Fruit fly (Drosophila melanogaster): ENCODE data around the gene a10.

Gene a10

dm6 chr3L:17049912-17050345, 26.4 kb upstream of the a10 start:
- TF ChIP-seq CG1620 (GFP tag; optimal IDR thresholded peaks at IDR 0.05) (no peak), CG7101 (tag; optimal IDR thresholded peaks at IDR 0.05) (peak; percentile 63), kay (GFP tag; ENCODE audit: borderline replicate concordance) (peak; percentile 77), toe (GFP tag; optimal IDR thresholded peaks at IDR 0.05) (no peak), Hr96 (GFP tag; optimal IDR thresholded peaks at IDR 0.05) (peak; percentile 8), CG7045 (GFP tag; optimal IDR thresholded peaks at IDR 0.05) (peak; percentile 61), Crg-1 (GFP tag; optimal IDR thresholded peaks at IDR 0.05) (no peak), CG11617 (GFP tag; optimal IDR thresholded peaks at IDR 0.05) (peak; percentile 49), Clk (GFP tag; optimal IDR thresholded peaks at IDR 0.05) (peak; percentile 44), Mnt (GFP tag; optimal IDR thresholded peaks at IDR 0.05) (peak; percentile 59), cnc (optimal IDR thresholded peaks at IDR 0.05) (no peak), CG12768 (GFP tag; optimal IDR thresholded peaks at IDR 0.05) (peak; percentile 64), cic (GFP tag; optimal IDR thresholded peaks at IDR 0.05) (peak; percentile 70), pad (GFP tag; optimal IDR thresholded peaks at IDR 0.05) (peak; percentile 37), tj (GFP tag; optimal IDR thresholded peaks at IDR 0.05) (peak; percentile 95), bab1 (GFP tag; optimal IDR thresholded peaks at IDR 0.05) (peak; percentile 44), CG14711 (tag; optimal IDR thresholded peaks at IDR 0.05) (no peak), ovo (GFP tag; optimal IDR thresholded peaks at IDR 0.05) (no peak), CG33017 (tag; optimal IDR thresholded peaks at IDR 0.05) (peak; percentile 42), CG5204 (GFP tag; optimal IDR thresholded peaks at IDR 0.05) (no peak)

dm6 chr3L:17049314-17049713, 25.8 kb upstream of the a10 start, which contains the start of gene rogdi:
Gene rogdi, plus strand, starts transcription at chr3L:17049512.
- no peak for TF ChIP-seq toe (GFP tag; optimal IDR thresholded peaks at IDR 0.05)
- peak; percentile 19 for TF ChIP-seq bab1 (GFP tag; optimal IDR thresholded peaks at IDR 0.05)

- TF ChIP-seq ovo (GFP tag; optimal IDR thresholded peaks at IDR 0.05) (no peak), CG5204 (GFP tag; optimal IDR thresholded peaks at IDR 0.05) (no peak), bab1 (GFP tag; optimal IDR thresholded peaks at IDR 0.05) (no peak), cnc (optimal IDR thresholded peaks at IDR 0.05) (no peak), Hr96 (GFP tag; optimal IDR thresholded peaks at IDR 0.05) (no peak), CG11617 (GFP tag; optimal IDR thresholded peaks at IDR 0.05) (no peak), CG33017 (tag; optimal IDR thresholded peaks at IDR 0.05) (no peak)
Measured at dm6 chr3L:17047811-17048239, 24.3 kb upstream of the a10 start.

- no peak for TF ChIP-seq CG1620 (GFP tag; optimal IDR thresholded peaks at IDR 0.05)
- no peak for TF ChIP-seq CG5204 (GFP tag; optimal IDR thresholded peaks at IDR 0.05)
- no peak for TF ChIP-seq bab1 (GFP tag; optimal IDR thresholded peaks at IDR 0.05)
- TF ChIP-seq pad (GFP tag; optimal IDR thresholded peaks at IDR 0.05), result no peak
- no peak for TF ChIP-seq cnc (optimal IDR thresholded peaks at IDR 0.05)
- TF ChIP-seq tj (GFP tag; optimal IDR thresholded peaks at IDR 0.05), result no peak
- no peak for TF ChIP-seq toe (GFP tag; optimal IDR thresholded peaks at IDR 0.05)
- TF ChIP-seq Hr96 (GFP tag; optimal IDR thresholded peaks at IDR 0.05), result no peak
- TF ChIP-seq CG33017 (tag; optimal IDR thresholded peaks at IDR 0.05), result no peak
- TF ChIP-seq CG11617 (GFP tag; optimal IDR thresholded peaks at IDR 0.05), result no peak
- TF ChIP-seq kay (GFP tag; ENCODE audit: borderline replicate concordance), result no peak
Measured at dm6 chr3L:17045431-17046238, 22.1 kb upstream of the a10 start, which contains the start of gene TpnC73F. Gene TpnC73F, plus strand, starts transcription at chr3L:17046063.

dm6 chr3L:17044799-17045198, 21.3 kb upstream of the a10 start, which contains the start of gene Pop5:
Gene Pop5, minus strand, starts transcription at chr3L:17045038.
- TF ChIP-seq cic (GFP tag; optimal IDR thresholded peaks at IDR 0.05) (no peak), CG12768 (GFP tag; optimal IDR thresholded peaks at IDR 0.05) (no peak), Clk (GFP tag; optimal IDR thresholded peaks at IDR 0.05) (no peak), CG7101 (tag; optimal IDR thresholded peaks at IDR 0.05) (peak; percentile 39), pad (GFP tag; optimal IDR thresholded peaks at IDR 0.05) (no peak), Mnt (GFP tag; optimal IDR thresholded peaks at IDR 0.05) (peak; percentile 8), cnc (optimal IDR thresholded peaks at IDR 0.05) (no peak), CG1620 (GFP tag; optimal IDR thresholded peaks at IDR 0.05) (peak; percentile 8), ovo (GFP tag; optimal IDR thresholded peaks at IDR 0.05) (no peak), kay (GFP tag; ENCODE audit: borderline replicate concordance) (no peak), CG11617 (GFP tag; optimal IDR thresholded peaks at IDR 0.05) (peak; percentile 29), toe (GFP tag; optimal IDR thresholded peaks at IDR 0.05) (no peak), CG14711 (tag; optimal IDR thresholded peaks at IDR 0.05) (peak; percentile 1), Hr96 (GFP tag; optimal IDR thresholded peaks at IDR 0.05) (no peak), CG33017 (tag; optimal IDR thresholded peaks at IDR 0.05) (no peak), Crg-1 (GFP tag; optimal IDR thresholded peaks at IDR 0.05) (peak; percentile 68), CG5204 (GFP tag; optimal IDR thresholded peaks at IDR 0.05) (no peak), tj (GFP tag; optimal IDR thresholded peaks at IDR 0.05) (no peak), CG7045 (GFP tag; optimal IDR thresholded peaks at IDR 0.05) (no peak), bab1 (GFP tag; optimal IDR thresholded peaks at IDR 0.05) (peak; percentile 64)

- TF ChIP-seq bab1 (GFP tag; optimal IDR thresholded peaks at IDR 0.05), result no peak
- no peak for TF ChIP-seq CG12768 (GFP tag; optimal IDR thresholded peaks at IDR 0.05)
- TF ChIP-seq CG7101 (tag; optimal IDR thresholded peaks at IDR 0.05), result peak; percentile 4
- no peak for TF ChIP-seq CG7045 (GFP tag; optimal IDR thresholded peaks at IDR 0.05)
- peak; percentile 84 for TF ChIP-seq Mnt (GFP tag; optimal IDR thresholded peaks at IDR 0.05)
- peak; percentile 41 for TF ChIP-seq CG14711 (tag; optimal IDR thresholded peaks at IDR 0.05)
- no peak for TF ChIP-seq cnc (optimal IDR thresholded peaks at IDR 0.05)
- TF ChIP-seq CG1620 (GFP tag; optimal IDR thresholded peaks at IDR 0.05), result peak; percentile 28
- TF ChIP-seq CG11617 (GFP tag; optimal IDR thresholded peaks at IDR 0.05), result peak; percentile 42
Measured at dm6 chr3L:17042297-17042921, 18.9 kb upstream of the a10 start, which contains the start of the genes scaf6 and Papst2. Gene scaf6, minus strand, starts transcription at chr3L:17042574. Gene Papst2, plus strand, starts transcription at chr3L:17042797.

All from whole organism, adult.